Fruit fly (Drosophila melanogaster): ENCODE measurements around the gene Traf6.

Traf6 gene

DNA sequence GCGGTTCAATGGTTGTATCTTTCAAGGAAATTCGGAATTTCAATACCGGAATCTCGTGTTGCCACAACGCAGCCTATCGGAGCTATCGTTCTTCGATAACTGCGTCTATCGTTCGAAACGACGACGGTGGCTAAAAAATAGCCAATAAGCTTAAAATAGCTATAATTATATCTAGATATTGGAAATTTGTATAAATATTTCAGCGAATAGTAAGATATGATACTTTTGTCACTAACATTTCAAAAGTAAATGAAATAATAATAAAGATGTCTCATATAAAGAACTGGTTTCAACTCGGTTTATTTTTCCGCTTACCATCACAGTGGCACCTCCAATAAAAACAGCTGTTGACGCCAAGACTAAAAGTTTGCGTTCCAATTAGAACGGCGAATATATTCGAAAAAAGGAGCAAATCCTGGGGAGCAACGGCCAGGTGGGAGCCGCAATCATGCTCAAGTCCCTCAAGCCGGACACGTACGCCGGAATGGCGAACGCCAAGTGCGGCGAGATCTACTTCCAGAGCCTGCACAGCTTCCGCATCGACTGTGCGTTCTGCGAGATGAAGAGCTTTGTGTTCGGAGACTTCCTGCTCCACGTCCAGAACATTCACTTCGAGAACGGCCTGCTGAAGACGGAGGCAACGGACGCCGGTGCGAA lies 11.6 kb downstream of the Traf6 start, which contains the start of the genes alpha-PheRS and CG2129 (continued):
- peak; percentile 57 for TF ChIP-seq CG2712 (tag; optimal IDR thresholded peaks at IDR 0.05)
- 0 out of 2 replicates have a peak, but pooled peaks have one; percentile 24 for TF ChIP-seq sob (GFP tag; IDR thresholded peaks at IDR 0.05)
- TF ChIP-seq crp (GFP tag; optimal IDR thresholded peaks at IDR 0.05), result peak; percentile 55 to 88
- TF ChIP-seq sna (GFP tag; IDR thresholded peaks at IDR 0.05; ENCODE audit: partially characterized antibody), result no peak
- peak; percentile 23 for TF ChIP-seq Sin3A (optimal IDR thresholded peaks at IDR 0.05)
- peak; percentile 1 for TF ChIP-seq Bdp1 (GFP tag; optimal IDR thresholded peaks at IDR 0.05)
- peak; percentile 64 for TF ChIP-seq YL-1 (GFP tag; optimal IDR thresholded peaks at IDR 0.05)
- peak; percentile 46; the same call in 1 of the 2 replicates for TF ChIP-seq Rfx (GFP tag; IDR thresholded peaks at IDR 0.05)
- peak; percentile 62 for TF ChIP-seq CG12391 (tag; optimal IDR thresholded peaks at IDR 0.05)
- peak; percentile 17 for TF ChIP-seq CG9797 (GFP tag; optimal IDR thresholded peaks at IDR 0.05)
- peak; percentile 39 for TF ChIP-seq CG10147 (GFP tag; optimal IDR thresholded peaks at IDR 0.05)
- TF ChIP-seq seq (GFP tag; IDR thresholded peaks at IDR 0.05), result no peak
- TF ChIP-seq CG10366 (GFP tag; IDR thresholded peaks at IDR 0.05), result 0 out of 2 replicates have a peak, but pooled peaks have one; percentile 27
- TF ChIP-seq CG14710 (tag; optimal IDR thresholded peaks at IDR 0.05), result peak; percentile 55
- peak in 1 of 2 experiments; percentile 24 for TF ChIP-seq bsh (GFP tag; optimal IDR thresholded peaks at IDR 0.05)
- TF ChIP-seq CG3847 (GFP tag; IDR thresholded peaks at IDR 0.05), result 0 out of 2 replicates have a peak, but pooled peaks have one; percentile 12
- peak; percentile 53 for TF ChIP-seq HLH4C (GFP tag; IDR thresholded peaks at IDR 0.05; ENCODE audit: partially characterized antibody)
- peak; percentile 3 for TF ChIP-seq Dek (tag; optimal IDR thresholded peaks at IDR 0.05)
- no peak for TF ChIP-seq gfzf (GFP tag; optimal IDR thresholded peaks at IDR 0.05)
- TF ChIP-seq zen2 (GFP tag; IDR thresholded peaks at IDR 0.05; ENCODE audit: partially characterized antibody), result no peak; the same call in 2 of the 3 replicates
- TF ChIP-seq pho (GFP tag; optimal IDR thresholded peaks at IDR 0.05), result peak; percentile 23
- no peak for TF ChIP-seq emc (GFP tag; optimal IDR thresholded peaks at IDR 0.05)
- TF ChIP-seq CG10979 (tag; optimal IDR thresholded peaks at IDR 0.05), result peak; percentile 7
- TF ChIP-seq ham (GFP tag; IDR thresholded peaks at IDR 0.05), result no peak
- no peak for TF ChIP-seq CrebB (tag; optimal IDR thresholded peaks at IDR 0.05)
- peak; percentile 30 for TF ChIP-seq B-H2 (GFP tag; optimal IDR thresholded peaks at IDR 0.05)
- TF ChIP-seq CoRest (tag; optimal IDR thresholded peaks at IDR 0.05), result peak; percentile 44
- no peak for TF ChIP-seq dati (GFP tag; IDR thresholded peaks at IDR 0.05)
- peak; percentile 0 for TF ChIP-seq CG33557 (GFP tag; optimal IDR thresholded peaks at IDR 0.05)
- peak; percentile 47; the same call in 2 of the 3 replicates for TF ChIP-seq dysf (GFP tag; IDR thresholded peaks at IDR 0.05)
- peak; percentile 50 for TF ChIP-seq CG13296 (GFP tag; optimal IDR thresholded peaks at IDR 0.05)
- peak; percentile 13 for TF ChIP-seq CG12659 (GFP tag; optimal IDR thresholded peaks at IDR 0.05)
- 0 out of 3 replicates have a peak, but pooled peaks have one; percentile 9 for TF ChIP-seq CG7963 (GFP tag; IDR thresholded peaks at IDR 0.05; ENCODE audit: partially characterized antibody)
- TF ChIP-seq Elba2 (GFP tag; optimal IDR thresholded peaks at IDR 0.05), result peak; percentile 55
- peak; percentile 84 for TF ChIP-seq CG2120 (GFP tag; optimal IDR thresholded peaks at IDR 0.05)
- no peak for TF ChIP-seq chif (GFP tag; optimal IDR thresholded peaks at IDR 0.05)

DNA sequence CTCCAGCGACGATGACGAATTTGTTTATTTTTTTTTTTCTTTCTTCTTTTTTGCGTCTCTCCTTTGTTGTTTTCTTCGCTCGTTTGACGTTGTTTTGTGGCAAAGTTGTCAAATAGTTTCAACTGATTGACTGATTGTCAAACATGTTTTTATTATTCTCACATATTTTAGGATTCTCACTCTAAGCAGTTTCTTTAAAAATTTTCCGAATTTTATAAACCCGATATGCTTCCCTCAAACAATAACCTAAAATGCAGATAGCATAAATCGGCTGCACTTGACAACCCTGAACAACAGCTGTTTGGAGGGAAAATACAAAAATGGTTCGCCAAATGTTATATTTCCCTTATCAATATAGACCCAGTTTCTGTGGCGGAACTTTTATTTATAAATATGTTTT lies 13.6 kb downstream of the Traf6 start, which contains the start of gene CG17982:
TSS of gene CG17982 (minus strand) at position 299 of the 400 bp plus-strand sequence.
- TF ChIP-seq CG13775 (GFP tag; optimal IDR thresholded peaks at IDR 0.05), result peak; percentile 78
- peak; percentile 72 for TF ChIP-seq p53 (GFP tag; optimal IDR thresholded peaks at IDR 0.05)
- peak; percentile 83 for TF ChIP-seq tap (tag; optimal IDR thresholded peaks at IDR 0.05)
- TF ChIP-seq Dip2 (GFP tag; IDR thresholded peaks at IDR 0.05), result no peak
- peak; percentile 89 for TF ChIP-seq CG13424 (tag; optimal IDR thresholded peaks at IDR 0.05)
- peak; percentile 83 for TF ChIP-seq CG14710 (tag; optimal IDR thresholded peaks at IDR 0.05)
- TF ChIP-seq hbn (GFP tag; IDR thresholded peaks at IDR 0.05; ENCODE audit: partially characterized antibody), result peak; percentile 16; the same call in 1 of the 2 replicates
- TF ChIP-seq Hmr (GFP tag; optimal IDR thresholded peaks at IDR 0.05), result no peak
- TF ChIP-seq CG4282 (GFP tag; optimal IDR thresholded peaks at IDR 0.05), result peak; percentile 69
- TF ChIP-seq caup (GFP tag; optimal IDR thresholded peaks at IDR 0.05; ENCODE audit: severe bottlenecking), result peak; percentile 82
- peak; percentile 71 to 89 for TF ChIP-seq bsh (GFP tag; optimal IDR thresholded peaks at IDR 0.05)
- peak; percentile 89 for TF ChIP-seq CG15269 (tag; optimal IDR thresholded peaks at IDR 0.05)
- TF ChIP-seq gem (tag; optimal IDR thresholded peaks at IDR 0.05), result peak; percentile 92
- peak; percentile 48 for TF ChIP-seq Sry-δ (GFP tag; optimal IDR thresholded peaks at IDR 0.05)
- peak; percentile 82 for TF ChIP-seq CG3281 (GFP tag; optimal IDR thresholded peaks at IDR 0.05)

Measured in whole organism, embryonic.